Worm (Caenorhabditis elegans) whole organism, L1 larva: ENCODE results near the gene grd-12.
A peak's percentile ranks its signal among the peaks of the same experiment; 100 is the strongest.

ENCODE experiments used
- dpl-1 ChIP-seq, 3 experiments: fragments of 150-350 bp in 2 of 3; sonication (generic microtip) in 1 of 3; optimal IDR thresholded peaks; 2 replicates each; lab custom pipeline; 2014 to 2017; ENCODE audit warnings: missing biosample characterization in 3 of 3, missing genetic modification characterization in 3 of 3, missing genetic modification reagents in 3 of 3
- grh-1 ChIP-seq: fragments of 200-800 bp; sonication (Bioruptor generic); IDR thresholded peaks from 2 replicates; pipeline ENCODE4 v1.3.6; 2022; ENCODE audit warnings: missing genetic modification reagents, missing genetic modification characterization, missing compliant biosample characterization
- hpl-2 ChIP-seq: fragments of 150-350 bp; optimal IDR thresholded peaks from 2 replicates; lab custom pipeline; 2014; ENCODE audit warnings: missing biosample characterization, missing genetic modification reagents, missing genetic modification characterization
- isw-1 ChIP-seq: fragments of 200-800 bp; sonication (Bioruptor generic); IDR thresholded peaks from 2 replicates; pipeline ENCODE4 v1.3.6; 2022; ENCODE audit warnings: missing genetic modification characterization, missing compliant biosample characterization
- lin-35 ChIP-seq, 2 experiments: fragments of 150-350 bp; optimal IDR thresholded peaks; 2 replicates each; lab custom pipeline; 2014; ENCODE audit warnings: missing biosample characterization in 2 of 2, missing genetic modification characterization in 2 of 2, missing genetic modification reagents in 2 of 2
- nhr-47 ChIP-seq: sonication (generic microtip); optimal IDR thresholded peaks from 2 replicates; lab custom pipeline; 2016; ENCODE audit warnings: mild to moderate bottlenecking, missing genetic modification characterization, moderate library complexity, missing compliant biosample characterization
- nhr-77 ChIP-seq: fragments of 150-350 bp; optimal IDR thresholded peaks from 2 replicates; lab custom pipeline; 2014; ENCODE audit warnings: missing biosample characterization, missing genetic modification characterization
- snpc-4 ChIP-seq: fragments of 150-350 bp; optimal IDR thresholded peaks from 2 replicates; lab custom pipeline; 2014; ENCODE audit warnings: missing biosample characterization, missing genetic modification characterization
- sptf-1 ChIP-seq: fragments of 150-350 bp; optimal IDR thresholded peaks from 2 replicates; lab custom pipeline; 2014; ENCODE audit warnings: missing biosample characterization, missing genetic modification characterization
- swsn-7 ChIP-seq: sonication (generic microtip); optimal IDR thresholded peaks from 2 replicates; lab custom pipeline; 2016; ENCODE audit warnings: missing genetic modification characterization, missing compliant biosample characterization
- tlp-1 ChIP-seq: fragments of 150-350 bp; optimal IDR thresholded peaks from 2 replicates; lab custom pipeline; 2014; ENCODE audit warnings: missing biosample characterization, missing genetic modification characterization
- unc-130 ChIP-seq: fragments of 150-350 bp; optimal IDR thresholded peaks from 2 replicates; lab custom pipeline; 2017; ENCODE audit warnings: missing biosample characterization, missing genetic modification characterization, inconsistent platforms

The grd-12 gene

ce11 chrV:15028896-15029519 lies 50.7 kb downstream of the grd-12 start, which contains the start of gene F14H8.8 (continued):
- TF ChIP-seq nhr-77 (tag; lab: Kevin White, UChicago), result no peak
- TF ChIP-seq sptf-1, result no peak
- TF ChIP-seq dpl-1 (GFP tag; optimal IDR thresholded peaks at IDR 0.05; lab: Kevin White, UChicago), result peak in 1 of 3 experiments; percentile 12
- peak; percentile 55 for TF ChIP-seq nhr-47
- TF ChIP-seq unc-130 (tag; lab: Kevin White, UChicago), result no peak
- peak; percentile 43 for TF ChIP-seq swsn-7
- TF ChIP-seq lin-35 (GFP tag; optimal IDR thresholded peaks at IDR 0.05; lab: Kevin White, UChicago), result peak in 1 of 2 experiments; percentile 7
- peak; percentile 97 for TF ChIP-seq snpc-4 (tag; lab: Kevin White, UChicago)
- peak; percentile 49; the same call in 1 of the 2 replicates for TF ChIP-seq grh-1 (GFP tag; lab: Robert Waterston, UW)
- TF ChIP-seq isw-1 (GFP tag; lab: Robert Waterston, UW), result no peak
- no peak for TF ChIP-seq tlp-1 (tag; lab: Kevin White, UChicago)
- TF ChIP-seq hpl-2 (GFP tag; lab: Kevin White, UChicago), result no peak
